Worm (Caenorhabditis elegans) whole organism, L1 larva: ENCODE data around the gene nyn-3.

Experiments
- C04F5.9 ChIP-seq: sonication (generic microtip); optimal IDR thresholded peaks from 2 replicates; lab custom pipeline; 2016; ENCODE audit warnings: missing genetic modification characterization, missing compliant biosample characterization
- C16A3.4 ChIP-seq: fragments of 150-350 bp; optimal IDR thresholded peaks from 2 replicates; lab custom pipeline; 2014; ENCODE audit warnings: missing biosample characterization, missing genetic modification characterization
- C34B4.2 ChIP-seq: sonication (generic microtip); optimal IDR thresholded peaks from 2 replicates; lab custom pipeline; 2017; ENCODE audit warnings: mild to moderate bottlenecking, missing genetic modification characterization, missing compliant biosample characterization
- Y116A8C.19 ChIP-seq: sonication (generic microtip); optimal IDR thresholded peaks from 2 replicates; lab custom pipeline; 2016; ENCODE audit warnings: missing compliant biosample characterization, missing genetic modification characterization, borderline replicate concordance
- aha-1 ChIP-seq: fragments of 150-350 bp; optimal IDR thresholded peaks from 2 replicates; lab custom pipeline; 2014; ENCODE audit warnings: missing biosample characterization, missing genetic modification characterization
- ama-1 ChIP-seq: fragments of 150-350 bp; optimal IDR thresholded peaks from 2 replicates; lab custom pipeline; 2014
- blmp-1 ChIP-seq: fragments of 150-350 bp; optimal IDR thresholded peaks from 2 replicates; lab custom pipeline; 2014; ENCODE audit warnings: missing biosample characterization, missing genetic modification characterization
- ceh-8 ChIP-seq: fragments of 200-800 bp; sonication (Bioruptor generic); optimal IDR thresholded peaks from 2 replicates; lab custom pipeline; 2018; ENCODE audit warnings: mild to moderate bottlenecking, missing genetic modification characterization, moderate library complexity, missing compliant biosample characterization
- ces-1 ChIP-seq: fragments of 150-350 bp; optimal IDR thresholded peaks from 2 replicates; lab custom pipeline; 2014; ENCODE audit warnings: missing biosample characterization, missing genetic modification reagents, missing genetic modification characterization
- dpl-1 ChIP-seq, 3 experiments: fragments of 150-350 bp in 2 of 3; sonication (generic microtip) in 1 of 3; optimal IDR thresholded peaks; 2 replicates each; lab custom pipeline; 2014 to 2017; ENCODE audit warnings: missing biosample characterization in 3 of 3, missing genetic modification characterization in 3 of 3, missing genetic modification reagents in 3 of 3
- efl-1 ChIP-seq, 4 experiments: fragments of 150-350 bp; optimal IDR thresholded peaks in 3 of 4; peaks in 1 of 4; 1 replicate in 1 of 4; 2 replicates in 3 of 4; lab custom pipeline; 2014; ENCODE audit warnings: missing biosample characterization in 2 of 4, missing genetic modification characterization in 2 of 4, missing genetic modification reagents in 2 of 4
- efl-3 ChIP-seq: fragments of 200-800 bp; sonication (Bioruptor generic); optimal IDR thresholded peaks from 2 replicates; lab custom pipeline; 2018; ENCODE audit warnings: mild to moderate bottlenecking, missing genetic modification characterization, missing compliant biosample characterization
- egl-13 ChIP-seq: sonication (generic microtip); optimal IDR thresholded peaks from 2 replicates; lab custom pipeline; 2016; ENCODE audit warnings: missing genotype, missing genetic modification reagents, missing genetic modification characterization, missing compliant biosample characterization
- ets-5 ChIP-seq: fragments of 200-800 bp; sonication (Bioruptor generic); IDR thresholded peaks from 2 replicates; pipeline ENCODE4 v1.3.6; 2022; ENCODE audit warnings: missing genetic modification characterization, missing compliant biosample characterization
- fkh-4 ChIP-seq: sonication (generic microtip); optimal IDR thresholded peaks from 2 replicates; lab custom pipeline; 2016; ENCODE audit warnings: missing compliant biosample characterization, missing genetic modification characterization, borderline replicate concordance
- fos-1 ChIP-seq: fragments of 150-350 bp; optimal IDR thresholded peaks from 2 replicates; lab custom pipeline; 2014; ENCODE audit warnings: missing biosample characterization, missing genetic modification characterization
- grh-1 ChIP-seq: fragments of 200-800 bp; sonication (Bioruptor generic); IDR thresholded peaks from 2 replicates; pipeline ENCODE4 v1.3.6; 2022; ENCODE audit warnings: missing genetic modification reagents, missing genetic modification characterization, missing compliant biosample characterization
- hlh-17 ChIP-seq: fragments of 200-800 bp; sonication (Bioruptor generic); optimal IDR thresholded peaks from 2 replicates; lab custom pipeline; 2018; ENCODE audit warnings: missing genetic modification characterization, mild to moderate bottlenecking, missing compliant biosample characterization, moderate library complexity, borderline replicate concordance
- hpl-2 ChIP-seq: fragments of 150-350 bp; optimal IDR thresholded peaks from 2 replicates; lab custom pipeline; 2014; ENCODE audit warnings: missing biosample characterization, missing genetic modification reagents, missing genetic modification characterization
- irx-1 ChIP-seq: sonication (generic microtip); optimal IDR thresholded peaks from 2 replicates; lab custom pipeline; 2016; ENCODE audit warnings: missing genetic modification characterization, missing compliant biosample characterization
- jun-1 ChIP-seq: fragments of 150-350 bp; optimal IDR thresholded peaks from 2 replicates; lab custom pipeline; 2014; ENCODE audit warnings: missing biosample characterization, missing genetic modification reagents, missing genetic modification characterization
- lin-14 ChIP-seq: fragments of 200-800 bp; sonication (Bioruptor generic); optimal IDR thresholded peaks from 2 replicates; lab custom pipeline; 2018; ENCODE audit warnings: mild to moderate bottlenecking, missing genetic modification characterization, moderate library complexity, missing compliant biosample characterization
- lin-35 ChIP-seq, 2 experiments: fragments of 150-350 bp; optimal IDR thresholded peaks; 2 replicates each; lab custom pipeline; 2014; ENCODE audit warnings: missing biosample characterization in 2 of 2, missing genetic modification characterization in 2 of 2, missing genetic modification reagents in 2 of 2
- lin-39 ChIP-seq: fragments of 150-350 bp; optimal IDR thresholded peaks from 2 replicates; lab custom pipeline; 2014; ENCODE audit warnings: missing biosample characterization, missing genetic modification reagents, missing genetic modification characterization
- mab-9 ChIP-seq: fragments of 200-800 bp; sonication (Bioruptor generic); IDR thresholded peaks from 2 replicates; pipeline ENCODE4 v1.3.6; 2022; ENCODE audit warnings: missing genetic modification reagents, missing genetic modification characterization, missing compliant biosample characterization
- mef-2 ChIP-seq: fragments of 150-350 bp; optimal IDR thresholded peaks from 2 replicates; lab custom pipeline; 2014; ENCODE audit warnings: missing biosample characterization, missing genetic modification characterization
- nhr-11 ChIP-seq: fragments of 150-350 bp; optimal IDR thresholded peaks from 2 replicates; lab custom pipeline; 2014; ENCODE audit warnings: missing biosample characterization, missing genetic modification characterization
- nhr-12 ChIP-seq: sonication (generic microtip); optimal IDR thresholded peaks from 2 replicates; lab custom pipeline; 2017; ENCODE audit warnings: missing biosample characterization, missing genetic modification characterization
- nhr-19 ChIP-seq: fragments of 200-800 bp; sonication (Bioruptor generic); conservative IDR thresholded peaks from 2 replicates; pipeline ENCODE4 v1.3.6; 2022; ENCODE audit warnings: missing genetic modification characterization, missing compliant biosample characterization
- nhr-20 ChIP-seq: sonication (generic microtip); optimal IDR thresholded peaks from 2 replicates; lab custom pipeline; 2016; ENCODE audit warnings: mild to moderate bottlenecking, missing genetic modification characterization, missing compliant biosample characterization
- nhr-28 ChIP-seq: fragments of 150-350 bp; optimal IDR thresholded peaks from 2 replicates; lab custom pipeline; 2014; ENCODE audit warnings: missing biosample characterization, missing genetic modification characterization
- nhr-47 ChIP-seq: sonication (generic microtip); optimal IDR thresholded peaks from 2 replicates; lab custom pipeline; 2016; ENCODE audit warnings: mild to moderate bottlenecking, missing genetic modification characterization, moderate library complexity, missing compliant biosample characterization
- nhr-71 ChIP-seq: sonication (generic microtip); optimal IDR thresholded peaks from 2 replicates; lab custom pipeline; 2016; ENCODE audit warnings: mild to moderate bottlenecking, missing genetic modification characterization, moderate library complexity, missing compliant biosample characterization
- nhr-77 ChIP-seq: fragments of 150-350 bp; optimal IDR thresholded peaks from 2 replicates; lab custom pipeline; 2014; ENCODE audit warnings: missing biosample characterization, missing genetic modification characterization
- nhr-90 ChIP-seq: sonication (generic microtip); optimal IDR thresholded peaks from 2 replicates; lab custom pipeline; 2016; ENCODE audit warnings: mild to moderate bottlenecking, missing genetic modification characterization, missing compliant biosample characterization; ENCODE audit not compliant: poor library complexity
- pag-3 ChIP-seq: sonication (generic microtip); optimal IDR thresholded peaks from 2 replicates; lab custom pipeline; 2017; ENCODE audit warnings: missing genetic modification characterization, mild to moderate bottlenecking, missing compliant biosample characterization, antibody characterized with exemption, borderline replicate concordance; ENCODE audit not compliant: insufficient read depth
- pax-3 ChIP-seq: fragments of 200-800 bp; sonication (Bioruptor generic); optimal IDR thresholded peaks from 2 replicates; lab custom pipeline; 2018; ENCODE audit warnings: mild to moderate bottlenecking, missing genetic modification characterization, moderate library complexity, missing compliant biosample characterization
- pqm-1 ChIP-seq: sonication (generic microtip); optimal IDR thresholded peaks from 3 replicates; lab custom pipeline; 2017; ENCODE audit warnings: missing biosample characterization, missing genetic modification characterization
- snpc-4 ChIP-seq: fragments of 150-350 bp; optimal IDR thresholded peaks from 2 replicates; lab custom pipeline; 2014; ENCODE audit warnings: missing biosample characterization, missing genetic modification characterization
- snu-23 ChIP-seq: sonication (generic microtip); optimal IDR thresholded peaks from 2 replicates; lab custom pipeline; 2016; ENCODE audit warnings: missing genetic modification characterization, missing compliant biosample characterization
- sox-4 ChIP-seq: sonication (generic microtip); optimal IDR thresholded peaks from 2 replicates; lab custom pipeline; 2016; ENCODE audit warnings: missing genetic modification characterization, missing compliant biosample characterization
- sup-37 ChIP-seq: fragments of 200-800 bp; sonication (Bioruptor generic); optimal IDR thresholded peaks from 2 replicates; lab custom pipeline; 2018; ENCODE audit warnings: mild to moderate bottlenecking, missing genetic modification characterization, missing compliant biosample characterization
- unc-130 ChIP-seq: fragments of 150-350 bp; optimal IDR thresholded peaks from 2 replicates; lab custom pipeline; 2017; ENCODE audit warnings: missing biosample characterization, missing genetic modification characterization, inconsistent platforms
- unc-30 ChIP-seq: sonication (generic microtip); optimal IDR thresholded peaks from 2 replicates; lab custom pipeline; 2017; ENCODE audit warnings: missing biosample characterization, missing genetic modification characterization
- unc-86 ChIP-seq: sonication (generic microtip); optimal IDR thresholded peaks from 2 replicates; lab custom pipeline; 2016; ENCODE audit warnings: missing genetic modification characterization, missing compliant biosample characterization
- unc-98 ChIP-seq: fragments of 200-800 bp; sonication (Bioruptor generic); IDR thresholded peaks from 2 replicates; pipeline ENCODE4 v1.3.6; 2022; ENCODE audit warnings: missing genetic modification characterization, missing compliant biosample characterization
- vab-15 ChIP-seq: sonication (generic microtip); optimal IDR thresholded peaks from 2 replicates; lab custom pipeline; 2017; ENCODE audit warnings: missing genotype, mild to moderate bottlenecking, missing genetic modification characterization, missing compliant biosample characterization
- xbp-1 ChIP-seq: sonication (generic microtip); optimal IDR thresholded peaks from 2 replicates; lab custom pipeline; 2016; ENCODE audit warnings: missing genetic modification characterization, missing compliant biosample characterization
- zag-1 ChIP-seq: fragments of 150-350 bp; optimal IDR thresholded peaks from 2 replicates; lab custom pipeline; 2014; ENCODE audit warnings: missing biosample characterization, missing genetic modification characterization
- zip-4 ChIP-seq: fragments of 200-800 bp; sonication (Bioruptor generic); optimal IDR thresholded peaks from 2 replicates; lab custom pipeline; 2018; ENCODE audit warnings: mild to moderate bottlenecking, missing genetic modification characterization, moderate library complexity, missing compliant biosample characterization
- ztf-11 ChIP-seq, 2 experiments: sonication (generic microtip); optimal IDR thresholded peaks; 2 replicates each; lab custom pipeline; 2016 to 2017; ENCODE audit warnings: missing genetic modification characterization in 2 of 2, missing biosample characterization in 1 of 2, missing compliant biosample characterization in 1 of 2
- ztf-4 ChIP-seq: fragments of 150-350 bp; optimal IDR thresholded peaks from 2 replicates; lab custom pipeline; 2014; ENCODE audit warnings: missing biosample characterization, missing genetic modification characterization

nyn-3 gene

DNA sequence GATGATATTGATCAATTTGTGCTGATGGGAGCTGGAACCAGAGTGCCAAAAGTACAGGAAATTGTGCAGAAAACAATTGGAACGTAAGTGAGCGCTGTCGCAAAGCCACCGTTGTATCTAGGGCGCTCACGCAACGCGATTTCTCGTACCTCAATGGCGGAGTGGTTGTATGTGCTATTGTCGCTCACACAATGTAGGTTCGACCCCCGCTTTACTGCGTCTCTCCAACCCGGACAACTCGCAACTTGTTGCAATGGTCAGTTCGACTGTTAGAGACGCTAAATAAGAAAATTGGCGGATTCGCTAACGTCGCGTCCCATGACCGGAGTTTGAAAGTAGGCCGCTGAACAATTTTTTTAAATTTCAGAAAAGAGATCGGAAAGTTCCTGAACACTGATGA, 43.9 kb downstream of the nyn-3 start (continued):
- TF ChIP-seq mab-9 (no peak), ztf-11 (tag; optimal IDR thresholded peaks at IDR 0.05; lab: Kevin White, UChicago) (no peak), nhr-19 (GFP tag; lab: Robert Waterston, UW) (peak; percentile 57), unc-30 (tag; lab: Kevin White, UChicago) (no peak), ama-1 (lab: Kevin White, UChicago) (no peak), nhr-71 (peak; percentile 58), Y116A8C.19 (tag; lab: Kevin White, UChicago) (no peak), unc-86 (peak; percentile 18), ces-1 (no peak), sox-4 (tag; lab: Kevin White, UChicago) (no peak), fos-1 (peak; percentile 10), nhr-12 (tag; lab: Kevin White, UChicago) (no peak), snpc-4 (no peak), xbp-1 (peak; percentile 20), zip-4 (GFP tag; lab: Kevin White, UChicago) (no peak), egl-13 (no peak), ets-5 (GFP tag; lab: Robert Waterston, UW) (no peak), nhr-77 (tag; lab: Kevin White, UChicago) (peak; percentile 47), unc-98 (no peak), fkh-4 (tag; lab: Kevin White, UChicago) (no peak), unc-130 (tag; lab: Kevin White, UChicago) (peak; percentile 35), vab-15 (no peak), sup-37 (GFP tag; lab: Kevin White, UChicago) (no peak), blmp-1 (no peak), C16A3.4 (peak; percentile 78), C34B4.2 (tag; lab: Kevin White, UChicago) (no peak), ztf-4 (tag; lab: Kevin White, UChicago) (no peak), nhr-28 (tag; lab: Kevin White, UChicago) (no peak), nhr-11 (tag; lab: Kevin White, UChicago) (no peak), zag-1 (tag; lab: Kevin White, UChicago) (no peak), nhr-20 (peak; percentile 45), grh-1 (no peak), lin-39 (tag; lab: Kevin White, UChicago) (no peak), C04F5.9 (tag; lab: Kevin White, UChicago) (no peak), pag-3 (tag; lab: Kevin White, UChicago) (no peak)

DNA sequence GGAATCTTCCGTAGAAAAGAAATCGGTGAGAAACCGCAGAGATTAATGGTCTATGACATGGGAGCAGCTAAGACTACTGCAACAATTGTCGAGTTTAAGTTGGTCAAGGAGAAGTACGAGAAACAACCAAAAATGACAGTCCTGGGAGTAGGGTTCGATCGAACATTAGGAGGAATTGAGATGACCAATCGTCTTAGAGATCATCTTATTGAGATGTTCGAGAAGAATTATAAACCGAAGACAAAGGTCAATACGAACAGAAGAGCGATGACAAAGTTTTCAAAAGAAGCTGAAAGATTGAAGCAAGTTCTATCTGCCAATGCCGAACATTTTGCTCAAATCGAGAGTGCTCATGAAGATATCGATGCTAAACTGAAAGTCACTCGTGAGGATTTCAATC, 44.4 kb downstream of the nyn-3 start:
- TF ChIP-seq pax-3 (tag; lab: Kevin White, UChicago) (no peak), efl-1 (optimal IDR thresholded peaks at IDR 0.05; lab: Kevin White, UChicago) (no peak), efl-1 (GFP tag; optimal IDR thresholded peaks at IDR 0.05 in 1 of 2; lab: Kevin White, UChicago) (peak in 1 of 2 experiments; percentile 56)

- TF ChIP-seq fos-1 = no peak
- TF ChIP-seq efl-3 = no peak
- TF ChIP-seq snpc-4 = no peak
- TF ChIP-seq hpl-2 (GFP tag; lab: Kevin White, UChicago) = no peak
- no peak for TF ChIP-seq nhr-90
- TF ChIP-seq hlh-17 (GFP tag; lab: Kevin White, UChicago) = no peak
- no peak for TF ChIP-seq mef-2 (tag; lab: Kevin White, UChicago)
- no peak for TF ChIP-seq ceh-8 (GFP tag; lab: Kevin White, UChicago)
- TF ChIP-seq irx-1 (tag; lab: Kevin White, UChicago) = no peak
- TF ChIP-seq jun-1 (tag; lab: Kevin White, UChicago) = no peak
- no peak for TF ChIP-seq aha-1
- TF ChIP-seq nhr-11 (tag; lab: Kevin White, UChicago) = no peak
- no peak for TF ChIP-seq ces-1
- TF ChIP-seq lin-14 (GFP tag; lab: Kevin White, UChicago) = no peak
- no peak for TF ChIP-seq Y116A8C.19 (tag; lab: Kevin White, UChicago)
- TF ChIP-seq dpl-1 (GFP tag; optimal IDR thresholded peaks at IDR 0.05; lab: Kevin White, UChicago) = no peak
- TF ChIP-seq nhr-47 = no peak
- no peak for TF ChIP-seq pqm-1 (tag; lab: Kevin White, UChicago)
- TF ChIP-seq snu-23 (GFP tag; lab: Kevin White, UChicago) = no peak
- no peak for TF ChIP-seq lin-35 (GFP tag; optimal IDR thresholded peaks at IDR 0.05; lab: Kevin White, UChicago)
- TF ChIP-seq, all 84 proteins: peak for 0
Measured at ce11 chrII:6247011-6247410, 45.4 kb downstream of the nyn-3 start, which contains the start of gene T24H7.2. T24H7.2 (plus strand) TSS chrII:6247311.
